Worm (Caenorhabditis elegans) whole organism, L2 larva: ENCODE data around the gene cpr-6.

Experiments used
- F13H6.1 ChIP-seq: sonication (generic microtip); optimal IDR thresholded peaks from 2 replicates; lab custom pipeline; 2016; ENCODE audit warnings: missing genetic modification characterization, missing compliant biosample characterization
- ZK546.5 ChIP-seq: sonication (generic microtip); optimal IDR thresholded peaks from 2 replicates; lab custom pipeline; 2017; ENCODE audit warnings: missing biosample characterization, missing genetic modification characterization
- alr-1 ChIP-seq: fragments of 150-350 bp; optimal IDR thresholded peaks from 2 replicates; lab custom pipeline; 2014; ENCODE audit warnings: missing biosample characterization, missing genetic modification characterization
- aly-2 ChIP-seq: fragments of 150-350 bp; optimal IDR thresholded peaks from 2 replicates; lab custom pipeline; 2014; ENCODE audit warnings: missing biosample characterization, missing genetic modification characterization
- ama-1 ChIP-seq: fragments of 150-350 bp; optimal IDR thresholded peaks from 2 replicates; lab custom pipeline; 2018; ENCODE audit warnings: inconsistent platforms
- ceh-16 ChIP-seq: fragments of 150-350 bp; optimal IDR thresholded peaks from 2 replicates; lab custom pipeline; 2014; ENCODE audit warnings: missing biosample characterization, missing genetic modification characterization
- ceh-82 ChIP-seq: fragments of 150-350 bp; optimal IDR thresholded peaks from 2 replicates; lab custom pipeline; 2014; ENCODE audit warnings: missing biosample characterization, missing genetic modification characterization
- crh-2 ChIP-seq: sonication (generic microtip); optimal IDR thresholded peaks from 2 replicates; lab custom pipeline; 2017; ENCODE audit warnings: missing biosample characterization, missing genetic modification characterization
- dmd-4 ChIP-seq: sonication (generic microtip); optimal IDR thresholded peaks from 2 replicates; lab custom pipeline; 2017; ENCODE audit warnings: missing biosample characterization, missing genetic modification characterization
- egl-27 ChIP-seq: sonication (generic microtip); optimal IDR thresholded peaks from 3 replicates; lab custom pipeline; 2017; ENCODE audit warnings: missing biosample characterization, missing genetic modification reagents, missing genetic modification characterization
- elt-3 ChIP-seq: sonication (generic microtip); optimal IDR thresholded peaks from 2 replicates; lab custom pipeline; 2017; ENCODE audit warnings: missing biosample characterization, missing genetic modification characterization
- gmeb-1 ChIP-seq: fragments of 150-350 bp; optimal IDR thresholded peaks from 2 replicates; lab custom pipeline; 2014; ENCODE audit warnings: missing biosample characterization, missing genetic modification characterization
- lin-11 ChIP-seq: fragments of 150-350 bp; sonication (generic microtip); optimal IDR thresholded peaks from 2 replicates; lab custom pipeline; 2014; ENCODE audit warnings: missing biosample characterization, missing genetic modification characterization, inconsistent platforms, mixed read lengths
- lin-13 ChIP-seq: fragments of 150-350 bp; optimal IDR thresholded peaks from 2 replicates; lab custom pipeline; 2014; ENCODE audit warnings: missing biosample characterization, missing genetic modification reagents, missing genetic modification characterization
- lin-39 ChIP-seq: fragments of 150-350 bp; optimal IDR thresholded peaks from 2 replicates; lab custom pipeline; 2014; ENCODE audit warnings: missing biosample characterization, missing genetic modification reagents, missing genetic modification characterization
- lsy-2 ChIP-seq, 2 experiments: fragments of 150-350 bp in 1 of 2; sonication (generic microtip) in 1 of 2; optimal IDR thresholded peaks; 2 replicates each; lab custom pipeline; 2014 to 2017; ENCODE audit warnings: missing biosample characterization in 2 of 2, missing genetic modification characterization in 2 of 2
- mab-5 ChIP-seq: fragments of 150-350 bp; optimal IDR thresholded peaks from 2 replicates; lab custom pipeline; 2014; ENCODE audit warnings: missing biosample characterization, missing genetic modification characterization
- mbf-1 ChIP-seq: sonication (generic microtip); optimal IDR thresholded peaks from 2 replicates; lab custom pipeline; 2017; ENCODE audit warnings: missing biosample characterization, missing genetic modification characterization
- mdl-1 ChIP-seq, 2 experiments: fragments of 150-350 bp in 1 of 2; sonication (generic microtip) in 1 of 2; optimal IDR thresholded peaks; 2 replicates each; lab custom pipeline; 2017; ENCODE audit warnings: missing biosample characterization in 2 of 2, missing genetic modification characterization in 2 of 2
- nhr-129 ChIP-seq: fragments of 150-350 bp; optimal IDR thresholded peaks from 2 replicates; lab custom pipeline; 2014; ENCODE audit warnings: missing biosample characterization, missing genetic modification characterization
- nhr-23 ChIP-seq: fragments of 150-350 bp; optimal IDR thresholded peaks from 2 replicates; lab custom pipeline; 2014; ENCODE audit warnings: missing biosample characterization, missing genetic modification reagents, missing genetic modification characterization
- nhr-237 ChIP-seq: fragments of 150-350 bp; optimal IDR thresholded peaks from 2 replicates; lab custom pipeline; 2014; ENCODE audit warnings: missing biosample characterization, missing genetic modification characterization
- nhr-6 ChIP-seq: fragments of 150-350 bp; optimal IDR thresholded peaks from 2 replicates; lab custom pipeline; 2014; ENCODE audit warnings: missing biosample characterization, missing genetic modification characterization
- nhr-77 ChIP-seq: fragments of 150-350 bp; optimal IDR thresholded peaks from 2 replicates; lab custom pipeline; 2014; ENCODE audit warnings: missing biosample characterization, missing genetic modification characterization
- peb-1 ChIP-seq: fragments of 150-350 bp; optimal IDR thresholded peaks from 2 replicates; lab custom pipeline; 2014; ENCODE audit warnings: missing biosample characterization, missing genetic modification characterization
- sem-4 ChIP-seq: fragments of 150-350 bp; optimal IDR thresholded peaks from 2 replicates; lab custom pipeline; 2014; ENCODE audit warnings: missing biosample characterization, missing genetic modification reagents, missing genetic modification characterization
- skn-1 ChIP-seq: sonication (generic microtip); optimal IDR thresholded peaks from 2 replicates; lab custom pipeline; 2017; ENCODE audit warnings: missing biosample characterization, missing genetic modification characterization
- sma-3 ChIP-seq: sonication (generic microtip); optimal IDR thresholded peaks from 2 replicates; lab custom pipeline; 2016; ENCODE audit warnings: missing genetic modification reagents, missing genetic modification characterization, missing compliant biosample characterization
- snpc-4 ChIP-seq: fragments of 150-350 bp; optimal IDR thresholded peaks from 2 replicates; lab custom pipeline; 2014; ENCODE audit warnings: missing biosample characterization, missing genetic modification characterization
- unc-39 ChIP-seq: fragments of 150-350 bp; optimal IDR thresholded peaks from 2 replicates; lab custom pipeline; 2014; ENCODE audit warnings: missing biosample characterization, missing genetic modification characterization
- unc-55 ChIP-seq: fragments of 150-350 bp; sonication (generic microtip); optimal IDR thresholded peaks from 3 replicates; lab custom pipeline; 2014; ENCODE audit warnings: missing biosample characterization, missing genetic modification reagents, missing genetic modification characterization
- unc-62 ChIP-seq: fragments of 150-350 bp; optimal IDR thresholded peaks from 2 replicates; lab custom pipeline; 2014; ENCODE audit warnings: missing biosample characterization, missing genetic modification reagents, missing genetic modification characterization
- zag-1 ChIP-seq: fragments of 150-350 bp; optimal IDR thresholded peaks from 2 replicates; lab custom pipeline; 2014; ENCODE audit warnings: missing biosample characterization, missing genetic modification characterization
- ztf-1 ChIP-seq: fragments of 200-800 bp; sonication (Bioruptor generic); conservative IDR thresholded peaks from 2 replicates; pipeline ENCODE4 v1.3.6; 2022; ENCODE audit warnings: missing genetic modification characterization, missing compliant biosample characterization
- ztf-4 ChIP-seq: fragments of 150-350 bp; optimal IDR thresholded peaks from 2 replicates; lab custom pipeline; 2014; ENCODE audit warnings: missing biosample characterization, missing genetic modification characterization

Gene cpr-6

ce11 chrX:6609251-6609650, 2.2 kb downstream of the cpr-6 start:
- no peak for TF ChIP-seq mab-5
- peak; percentile 10 for TF ChIP-seq lin-11 (tag; lab: Kevin White, UChicago)

- TF ChIP-seq nhr-129 = no peak
- no peak for TF ChIP-seq ceh-82 (tag; lab: Kevin White, UChicago)
- no peak for TF ChIP-seq peb-1 (tag; lab: Kevin White, UChicago)
- TF ChIP-seq crh-2 (tag; lab: Kevin White, UChicago) = no peak
- no peak for TF ChIP-seq aly-2 (tag; lab: Kevin White, UChicago)
- TF ChIP-seq lin-13 = no peak
- no peak for TF ChIP-seq ztf-1 (GFP tag; lab: Robert Waterston, UW)
- no peak for TF ChIP-seq ceh-16 (tag; lab: Kevin White, UChicago)
- TF ChIP-seq unc-55 (GFP tag; lab: Kevin White, UChicago) = no peak
- no peak for TF ChIP-seq ama-1 (lab: Kevin White, UChicago)
- no peak for TF ChIP-seq nhr-77 (tag; lab: Kevin White, UChicago)
- TF ChIP-seq ZK546.5 (tag; lab: Kevin White, UChicago) = no peak
- TF ChIP-seq, all 48 proteins: peak for 0
Measured at ce11 chrX:6609717-6610116, 2.7 kb downstream of the cpr-6 start, which contains the start of gene C25B8.8. Gene C25B8.8 (plus strand): TSS chrX:6610017.

DNA sequence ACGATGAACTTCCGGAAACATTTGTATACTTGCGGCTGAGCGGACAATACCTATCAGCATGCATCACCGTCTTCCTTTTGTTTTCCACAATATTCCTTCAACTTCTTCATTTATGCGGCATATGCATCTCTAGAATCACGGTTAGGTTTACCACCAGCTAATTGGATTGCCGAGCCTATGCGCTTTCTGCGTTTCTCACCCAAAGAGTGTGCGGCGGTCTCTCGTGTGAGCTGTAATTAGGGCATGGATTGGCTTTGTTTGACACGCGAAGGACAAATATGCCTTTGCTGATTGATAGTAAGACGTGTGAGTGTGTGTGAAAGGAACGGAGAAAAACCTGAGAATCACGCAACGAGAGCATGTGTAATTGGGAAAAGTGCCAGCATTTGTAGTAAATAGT, 6.5 kb downstream of the cpr-6 start:
- TF ChIP-seq gmeb-1 (no peak), ztf-1 (GFP tag; lab: Robert Waterston, UW) (no peak), mdl-1 (tag; optimal IDR thresholded peaks at IDR 0.05; lab: Kevin White, UChicago) (no peak), lsy-2 (tag; optimal IDR thresholded peaks at IDR 0.05; lab: Kevin White, UChicago) (no peak), lin-13 (no peak), egl-27 (no peak)

ce11 chrX:6617622-6618021, 10.6 kb downstream of the cpr-6 start:
- TF ChIP-seq ceh-82 (tag; lab: Kevin White, UChicago) (no peak), crh-2 (tag; lab: Kevin White, UChicago) (no peak), unc-62 (GFP tag; lab: Kevin White, UChicago) (no peak), skn-1 (tag; lab: Kevin White, UChicago) (no peak), lsy-2 (tag; optimal IDR thresholded peaks at IDR 0.05; lab: Kevin White, UChicago) (no peak), nhr-23 (tag; lab: Kevin White, UChicago) (no peak), lin-11 (tag; lab: Kevin White, UChicago) (no peak), ama-1 (lab: Kevin White, UChicago) (no peak), nhr-6 (tag; lab: Kevin White, UChicago) (no peak), peb-1 (tag; lab: Kevin White, UChicago) (no peak), egl-27 (no peak), ztf-4 (tag; lab: Kevin White, UChicago) (no peak), elt-3 (tag; lab: Kevin White, UChicago) (no peak), ceh-16 (tag; lab: Kevin White, UChicago) (no peak), sem-4 (tag; lab: Kevin White, UChicago) (no peak), F13H6.1 (tag; lab: Kevin White, UChicago) (no peak)

- TF ChIP-seq sem-4 (tag; lab: Kevin White, UChicago) (no peak), ama-1 (lab: Kevin White, UChicago) (no peak), sma-3 (GFP tag; lab: Kevin White, UChicago) (no peak)
Measured at ce11 chrX:6618712-6619111, 11.7 kb downstream of the cpr-6 start, which contains the start of gene kqt-1. Gene kqt-1 (plus strand): TSS chrX:6619012.

DNA sequence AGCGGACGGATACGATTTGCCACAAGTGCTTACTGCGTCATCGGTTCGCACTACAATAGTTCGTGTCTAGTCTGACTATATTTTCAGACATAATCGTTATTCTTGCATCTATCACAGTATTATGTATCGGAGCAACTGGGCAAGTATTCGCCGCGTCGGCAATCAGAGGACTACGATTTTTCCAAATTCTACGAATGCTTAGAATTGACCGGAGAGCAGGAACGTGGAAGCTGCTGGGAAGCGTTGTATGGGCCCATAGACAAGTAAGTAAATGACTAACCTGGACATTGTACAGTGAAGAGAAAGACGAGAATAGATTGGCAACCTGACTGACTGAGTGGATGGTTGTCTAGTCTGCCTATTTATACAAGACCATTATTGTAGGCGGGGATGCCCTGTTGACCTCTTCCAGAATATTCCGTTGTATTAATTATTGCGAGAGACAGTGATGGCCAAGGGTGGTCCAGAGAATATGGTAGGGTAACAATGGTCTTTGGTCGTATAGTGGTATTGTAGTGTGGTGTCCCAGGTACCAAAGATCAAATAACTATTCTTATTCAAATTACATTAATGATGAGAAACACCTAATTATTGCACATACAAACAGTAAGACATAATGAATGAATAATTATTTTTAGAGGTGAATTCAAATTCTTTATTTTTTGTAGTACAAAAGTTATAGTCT, 15.7 kb downstream of the cpr-6 start, which contains the start of gene clec-266:
Gene clec-266, minus strand, starts transcription at position 364 of the 685 bp plus-strand sequence.
- TF ChIP-seq nhr-237 (tag; lab: Kevin White, UChicago) (no peak), lsy-2 (tag; optimal IDR thresholded peaks at IDR 0.05; lab: Kevin White, UChicago) (no peak), mbf-1 (no peak), lin-13 (no peak), mab-5 (no peak), lin-11 (tag; lab: Kevin White, UChicago) (no peak), crh-2 (tag; lab: Kevin White, UChicago) (no peak), dmd-4 (tag; lab: Kevin White, UChicago) (no peak), alr-1 (tag; lab: Kevin White, UChicago) (no peak), aly-2 (tag; lab: Kevin White, UChicago) (no peak), nhr-77 (tag; lab: Kevin White, UChicago) (no peak), elt-3 (tag; lab: Kevin White, UChicago) (no peak), lin-39 (tag; lab: Kevin White, UChicago) (no peak), skn-1 (tag; lab: Kevin White, UChicago) (no peak), ztf-1 (GFP tag; lab: Robert Waterston, UW) (no peak), snpc-4 (tag; lab: Kevin White, UChicago) (no peak), zag-1 (tag; lab: Kevin White, UChicago) (no peak), unc-39 (tag; lab: Kevin White, UChicago) (no peak)
